Worm (Caenorhabditis elegans) whole organism, L1 larva: ENCODE data around the gene str-71.

Experiments used
- C04F5.9 ChIP-seq: sonication (generic microtip); optimal IDR thresholded peaks from 2 replicates; lab custom pipeline; 2016; ENCODE audit warnings: missing genetic modification characterization, missing compliant biosample characterization
- C34B4.2 ChIP-seq: sonication (generic microtip); optimal IDR thresholded peaks from 2 replicates; lab custom pipeline; 2017; ENCODE audit warnings: mild to moderate bottlenecking, missing genetic modification characterization, missing compliant biosample characterization
- aha-1 ChIP-seq: fragments of 150-350 bp; optimal IDR thresholded peaks from 2 replicates; lab custom pipeline; 2014; ENCODE audit warnings: missing biosample characterization, missing genetic modification characterization
- ama-1 ChIP-seq: fragments of 150-350 bp; optimal IDR thresholded peaks from 2 replicates; lab custom pipeline; 2014
- ceh-88 ChIP-seq: fragments of 200-800 bp; sonication (Bioruptor generic); IDR thresholded peaks from 2 replicates; pipeline ENCODE4 v1.3.6; 2022; ENCODE audit warnings: missing genetic modification characterization, missing compliant biosample characterization
- ceh-90 ChIP-seq: sonication (generic microtip); optimal IDR thresholded peaks from 2 replicates; lab custom pipeline; 2016; ENCODE audit warnings: missing genetic modification characterization, missing compliant biosample characterization
- efl-1 ChIP-seq, 4 experiments: fragments of 150-350 bp; optimal IDR thresholded peaks in 3 of 4; peaks in 1 of 4; 1 replicate in 1 of 4; 2 replicates in 3 of 4; lab custom pipeline; 2014; ENCODE audit warnings: missing biosample characterization in 2 of 4, missing genetic modification characterization in 2 of 4, missing genetic modification reagents in 2 of 4
- efl-3 ChIP-seq: fragments of 200-800 bp; sonication (Bioruptor generic); optimal IDR thresholded peaks from 2 replicates; lab custom pipeline; 2018; ENCODE audit warnings: mild to moderate bottlenecking, missing genetic modification characterization, missing compliant biosample characterization
- elt-2 ChIP-seq: sonication (generic microtip); optimal IDR thresholded peaks from 2 replicates; lab custom pipeline; 2016; ENCODE audit warnings: missing genetic modification characterization, mild to moderate bottlenecking, inconsistent platforms, missing compliant biosample characterization, missing genetic modification reagents
- elt-3 ChIP-seq, 6 experiments: fragments of 150-350 bp in 1 of 6; sonication (generic microtip); optimal IDR thresholded peaks; 2 replicates each; lab custom pipeline; 2017 to 2018; ENCODE audit warnings: missing biosample characterization in 6 of 6, missing genetic modification characterization in 6 of 6, inconsistent platforms in 1 of 6
- ets-5 ChIP-seq: fragments of 200-800 bp; sonication (Bioruptor generic); IDR thresholded peaks from 2 replicates; pipeline ENCODE4 v1.3.6; 2022; ENCODE audit warnings: missing genetic modification characterization, missing compliant biosample characterization
- grh-1 ChIP-seq: fragments of 200-800 bp; sonication (Bioruptor generic); IDR thresholded peaks from 2 replicates; pipeline ENCODE4 v1.3.6; 2022; ENCODE audit warnings: missing genetic modification reagents, missing genetic modification characterization, missing compliant biosample characterization
- hlh-17 ChIP-seq: fragments of 200-800 bp; sonication (Bioruptor generic); optimal IDR thresholded peaks from 2 replicates; lab custom pipeline; 2018; ENCODE audit warnings: missing genetic modification characterization, mild to moderate bottlenecking, missing compliant biosample characterization, moderate library complexity, borderline replicate concordance
- hlh-4 ChIP-seq: sonication (generic microtip); optimal IDR thresholded peaks from 2 replicates; lab custom pipeline; 2016; ENCODE audit warnings: mild to moderate bottlenecking, missing genetic modification characterization, missing compliant biosample characterization
- hpl-2 ChIP-seq: fragments of 150-350 bp; optimal IDR thresholded peaks from 2 replicates; lab custom pipeline; 2014; ENCODE audit warnings: missing biosample characterization, missing genetic modification reagents, missing genetic modification characterization
- irx-1 ChIP-seq: sonication (generic microtip); optimal IDR thresholded peaks from 2 replicates; lab custom pipeline; 2016; ENCODE audit warnings: missing genetic modification characterization, missing compliant biosample characterization
- jun-1 ChIP-seq: fragments of 150-350 bp; optimal IDR thresholded peaks from 2 replicates; lab custom pipeline; 2014; ENCODE audit warnings: missing biosample characterization, missing genetic modification reagents, missing genetic modification characterization
- lin-14 ChIP-seq: fragments of 200-800 bp; sonication (Bioruptor generic); optimal IDR thresholded peaks from 2 replicates; lab custom pipeline; 2018; ENCODE audit warnings: mild to moderate bottlenecking, missing genetic modification characterization, moderate library complexity, missing compliant biosample characterization
- lin-35 ChIP-seq, 2 experiments: fragments of 150-350 bp; optimal IDR thresholded peaks; 2 replicates each; lab custom pipeline; 2014; ENCODE audit warnings: missing biosample characterization in 2 of 2, missing genetic modification characterization in 2 of 2, missing genetic modification reagents in 2 of 2
- lin-39 ChIP-seq: fragments of 150-350 bp; optimal IDR thresholded peaks from 2 replicates; lab custom pipeline; 2014; ENCODE audit warnings: missing biosample characterization, missing genetic modification reagents, missing genetic modification characterization
- lir-3 ChIP-seq: sonication (generic microtip); optimal IDR thresholded peaks from 2 replicates; lab custom pipeline; 2016; ENCODE audit warnings: mild to moderate bottlenecking, missing genetic modification characterization, moderate library complexity, missing compliant biosample characterization; ENCODE audit not compliant: poor library complexity
- lsy-2 ChIP-seq, 2 experiments: fragments of 150-350 bp; optimal IDR thresholded peaks; 2 replicates each; lab custom pipeline; 2014; ENCODE audit warnings: missing biosample characterization in 2 of 2, missing genetic modification characterization in 2 of 2
- mef-2 ChIP-seq: fragments of 150-350 bp; optimal IDR thresholded peaks from 2 replicates; lab custom pipeline; 2014; ENCODE audit warnings: missing biosample characterization, missing genetic modification characterization
- mep-1 ChIP-seq: fragments of 150-350 bp; optimal IDR thresholded peaks from 2 replicates; lab custom pipeline; 2014; ENCODE audit warnings: missing biosample characterization, missing genetic modification characterization
- nhr-12 ChIP-seq: sonication (generic microtip); optimal IDR thresholded peaks from 2 replicates; lab custom pipeline; 2017; ENCODE audit warnings: missing biosample characterization, missing genetic modification characterization
- nhr-19 ChIP-seq: fragments of 200-800 bp; sonication (Bioruptor generic); conservative IDR thresholded peaks from 2 replicates; pipeline ENCODE4 v1.3.6; 2022; ENCODE audit warnings: missing genetic modification characterization, missing compliant biosample characterization
- nhr-20 ChIP-seq: sonication (generic microtip); optimal IDR thresholded peaks from 2 replicates; lab custom pipeline; 2016; ENCODE audit warnings: mild to moderate bottlenecking, missing genetic modification characterization, missing compliant biosample characterization
- nhr-237 ChIP-seq: fragments of 150-350 bp; optimal IDR thresholded peaks from 2 replicates; lab custom pipeline; 2014; ENCODE audit warnings: missing biosample characterization, missing genetic modification characterization
- nhr-28 ChIP-seq: fragments of 150-350 bp; optimal IDR thresholded peaks from 2 replicates; lab custom pipeline; 2014; ENCODE audit warnings: missing biosample characterization, missing genetic modification characterization
- nhr-76 ChIP-seq: sonication (generic microtip); optimal IDR thresholded peaks from 2 replicates; lab custom pipeline; 2017; ENCODE audit warnings: missing biosample characterization, missing genetic modification characterization
- nhr-85 ChIP-seq: sonication (generic microtip); peaks from one replicate; lab custom pipeline; 2016; ENCODE audit warnings: missing genetic modification characterization, inconsistent platforms, missing compliant biosample characterization
- nhr-90 ChIP-seq: sonication (generic microtip); optimal IDR thresholded peaks from 2 replicates; lab custom pipeline; 2016; ENCODE audit warnings: mild to moderate bottlenecking, missing genetic modification characterization, missing compliant biosample characterization; ENCODE audit not compliant: poor library complexity
- rnt-1 ChIP-seq: sonication (generic microtip); optimal IDR thresholded peaks from 2 replicates; lab custom pipeline; 2016; ENCODE audit warnings: mild to moderate bottlenecking, missing genetic modification characterization, moderate library complexity, missing compliant biosample characterization
- snu-23 ChIP-seq: sonication (generic microtip); optimal IDR thresholded peaks from 2 replicates; lab custom pipeline; 2016; ENCODE audit warnings: missing genetic modification characterization, missing compliant biosample characterization
- sox-4 ChIP-seq: sonication (generic microtip); optimal IDR thresholded peaks from 2 replicates; lab custom pipeline; 2016; ENCODE audit warnings: missing genetic modification characterization, missing compliant biosample characterization
- sptf-1 ChIP-seq: fragments of 150-350 bp; optimal IDR thresholded peaks from 2 replicates; lab custom pipeline; 2014; ENCODE audit warnings: missing biosample characterization, missing genetic modification characterization
- sup-37 ChIP-seq: fragments of 200-800 bp; sonication (Bioruptor generic); optimal IDR thresholded peaks from 2 replicates; lab custom pipeline; 2018; ENCODE audit warnings: mild to moderate bottlenecking, missing genetic modification characterization, missing compliant biosample characterization
- swsn-7 ChIP-seq: sonication (generic microtip); optimal IDR thresholded peaks from 2 replicates; lab custom pipeline; 2016; ENCODE audit warnings: missing genetic modification characterization, missing compliant biosample characterization
- tlp-1 ChIP-seq: fragments of 150-350 bp; optimal IDR thresholded peaks from 2 replicates; lab custom pipeline; 2014; ENCODE audit warnings: missing biosample characterization, missing genetic modification characterization
- unc-30 ChIP-seq: sonication (generic microtip); optimal IDR thresholded peaks from 2 replicates; lab custom pipeline; 2017; ENCODE audit warnings: missing biosample characterization, missing genetic modification characterization
- unc-62 ChIP-seq: fragments of 150-350 bp; optimal IDR thresholded peaks from 2 replicates; lab custom pipeline; 2014; ENCODE audit warnings: missing biosample characterization, missing genetic modification reagents, missing genetic modification characterization
- unc-98 ChIP-seq: fragments of 200-800 bp; sonication (Bioruptor generic); IDR thresholded peaks from 2 replicates; pipeline ENCODE4 v1.3.6; 2022; ENCODE audit warnings: missing genetic modification characterization, missing compliant biosample characterization
- xbp-1 ChIP-seq: sonication (generic microtip); optimal IDR thresholded peaks from 2 replicates; lab custom pipeline; 2016; ENCODE audit warnings: missing genetic modification characterization, missing compliant biosample characterization
- zip-4 ChIP-seq: fragments of 200-800 bp; sonication (Bioruptor generic); optimal IDR thresholded peaks from 2 replicates; lab custom pipeline; 2018; ENCODE audit warnings: mild to moderate bottlenecking, missing genetic modification characterization, moderate library complexity, missing compliant biosample characterization

str-71 gene

ce11 chrV:15497731-15498130 is 38.7 kb upstream of the str-71 start (continued):
- TF ChIP-seq lin-35 (GFP tag; optimal IDR thresholded peaks at IDR 0.05; lab: Kevin White, UChicago) (peak in 1 of 2 experiments; percentile 49), elt-3 (tag; optimal IDR thresholded peaks at IDR 0.05; lab: Kevin White, UChicago) (no peak), irx-1 (tag; lab: Kevin White, UChicago) (no peak), hpl-2 (GFP tag; lab: Kevin White, UChicago) (no peak), snu-23 (no peak), nhr-237 (no peak), nhr-76 (tag; lab: Kevin White, UChicago) (no peak), elt-2 (tag; lab: Kevin White, UChicago) (peak; percentile 88), ceh-88 (GFP tag; lab: Robert Waterston, UW) (no peak), jun-1 (peak; percentile 82), ets-5 (no peak), unc-62 (GFP tag; lab: Kevin White, UChicago) (no peak), mep-1 (tag; lab: Kevin White, UChicago) (no peak), unc-98 (GFP tag; lab: Robert Waterston, UW) (no peak), nhr-90 (tag; lab: Kevin White, UChicago) (peak; percentile 48), lir-3 (no peak), nhr-28 (tag; lab: Kevin White, UChicago) (no peak), sptf-1 (tag; lab: Kevin White, UChicago) (no peak), lin-14 (GFP tag; lab: Kevin White, UChicago) (peak; percentile 68), hlh-4 (tag; lab: Kevin White, UChicago) (no peak), nhr-19 (no peak), unc-30 (tag; lab: Kevin White, UChicago) (no peak), aha-1 (tag; lab: Kevin White, UChicago) (no peak), lin-39 (tag; lab: Kevin White, UChicago) (no peak), grh-1 (no peak), zip-4 (GFP tag; lab: Kevin White, UChicago) (no peak), ama-1 (lab: Kevin White, UChicago) (no peak), C34B4.2 (tag; lab: Kevin White, UChicago) (no peak), tlp-1 (tag; lab: Kevin White, UChicago) (no peak), efl-3 (GFP tag; lab: Kevin White, UChicago) (no peak), hlh-17 (GFP tag; lab: Kevin White, UChicago) (no peak)
- TF ChIP-seq, all 84 proteins: peak for 12

ce11 chrV:15495169-15495568 is 36.2 kb upstream of the str-71 start, which contains the start of gene srh-219:
Gene srh-219 (plus strand): TSS chrV:15495469.
- TF ChIP-seq efl-1 (optimal IDR thresholded peaks at IDR 0.05; lab: Kevin White, UChicago), result no peak
- TF ChIP-seq efl-1 (GFP tag; optimal IDR thresholded peaks at IDR 0.05 in 1 of 2; lab: Kevin White, UChicago), result peak in 1 of 2 experiments; percentile 48
- no peak for TF ChIP-seq grh-1
- no peak for TF ChIP-seq nhr-12 (tag; lab: Kevin White, UChicago)
- TF ChIP-seq C04F5.9 (tag; lab: Kevin White, UChicago), result no peak

- TF ChIP-seq efl-1 (optimal IDR thresholded peaks at IDR 0.05; lab: Kevin White, UChicago) (no peak), efl-1 (GFP tag; optimal IDR thresholded peaks at IDR 0.05 in 1 of 2; lab: Kevin White, UChicago) (no peak), lsy-2 (tag; optimal IDR thresholded peaks at IDR 0.05; lab: Kevin White, UChicago) (no peak), ceh-90 (no peak), nhr-20 (no peak), sox-4 (no peak), lir-3 (no peak), rnt-1 (no peak), xbp-1 (tag; lab: Kevin White, UChicago) (no peak), sup-37 (GFP tag; lab: Kevin White, UChicago) (no peak), C34B4.2 (tag; lab: Kevin White, UChicago) (no peak), C04F5.9 (tag; lab: Kevin White, UChicago) (no peak), sptf-1 (tag; lab: Kevin White, UChicago) (no peak), irx-1 (tag; lab: Kevin White, UChicago) (no peak), mef-2 (tag; lab: Kevin White, UChicago) (no peak), nhr-85 (no peak), swsn-7 (tag; lab: Kevin White, UChicago) (no peak)
These were observed 34.7 kb upstream of the str-71 start, which contains the start of gene srh-218 for ce11 chrV:15493680-15494079. Gene srh-218 (plus strand): TSS chrV:15493980.
